Worm (Caenorhabditis elegans) whole organism, mixed stage, embryonic: ENCODE results near the gene C18H7.12.

Experiments used
- M03D4.4 ChIP-seq: sonication (generic microtip); optimal IDR thresholded peaks from 2 replicates; lab custom pipeline; 2017; ENCODE audit warnings: mild to moderate bottlenecking, missing genetic modification characterization, missing compliant biosample characterization
- bed-3 ChIP-seq: fragments of 200-800 bp; sonication (Bioruptor generic); optimal IDR thresholded peaks from 3 replicates; lab custom pipeline; 2018; ENCODE audit warnings: mild to moderate bottlenecking, missing genetic modification characterization, moderate library complexity, missing compliant biosample characterization
- blmp-1 ChIP-seq: fragments of 150-350 bp; optimal IDR thresholded peaks from 2 replicates; lab custom pipeline; 2014; ENCODE audit warnings: missing biosample characterization, missing genetic modification characterization
- ceh-39 ChIP-seq: fragments of 150-350 bp; optimal IDR thresholded peaks from 2 replicates; lab custom pipeline; 2014; ENCODE audit warnings: missing biosample characterization, missing genetic modification characterization
- ceh-43 ChIP-seq: fragments of 200-800 bp; sonication (Bioruptor generic); optimal IDR thresholded peaks from 2 replicates; lab custom pipeline; 2018; ENCODE audit warnings: mild to moderate bottlenecking, missing genetic modification characterization, moderate library complexity, missing compliant biosample characterization
- ceh-83 ChIP-seq: fragments of 200-800 bp; sonication (Bioruptor generic); optimal IDR thresholded peaks from 2 replicates; lab custom pipeline; 2018; ENCODE audit warnings: mild to moderate bottlenecking, missing genetic modification characterization, missing compliant biosample characterization
- ces-1 ChIP-seq: fragments of 150-350 bp; optimal IDR thresholded peaks from 2 replicates; lab custom pipeline; 2014; ENCODE audit warnings: missing biosample characterization, missing genetic modification reagents, missing genetic modification characterization
- cnd-1 ChIP-seq: fragments of 200-800 bp; sonication (Bioruptor generic); optimal IDR thresholded peaks from 2 replicates; lab custom pipeline; 2018; ENCODE audit warnings: mild to moderate bottlenecking, missing genetic modification characterization, missing compliant biosample characterization
- drap-1 ChIP-seq: fragments of 200-800 bp; sonication (Bioruptor generic); optimal IDR thresholded peaks from 3 replicates; lab custom pipeline; 2018; ENCODE audit warnings: mild to moderate bottlenecking, missing genetic modification characterization, missing compliant biosample characterization
- elt-1 ChIP-seq: sonication (generic microtip); optimal IDR thresholded peaks from 2 replicates; lab custom pipeline; 2017; ENCODE audit warnings: missing genetic modification characterization, mild to moderate bottlenecking, missing compliant biosample characterization, antibody characterized with exemption, moderate library complexity, borderline replicate concordance; ENCODE audit not compliant: insufficient read depth
- elt-3 ChIP-seq: fragments of 150-350 bp; optimal IDR thresholded peaks from 2 replicates; lab custom pipeline; 2014; ENCODE audit warnings: missing biosample characterization, missing genetic modification characterization
- flh-1 ChIP-seq: fragments of 200-800 bp; sonication (Bioruptor generic); optimal IDR thresholded peaks from 2 replicates; lab custom pipeline; 2018; ENCODE audit warnings: mild to moderate bottlenecking, missing genetic modification characterization, moderate library complexity, missing compliant biosample characterization
- ham-2 ChIP-seq: fragments of 200-800 bp; sonication (Bioruptor generic); optimal IDR thresholded peaks from 2 replicates; lab custom pipeline; 2018; ENCODE audit warnings: mild to moderate bottlenecking, missing genetic modification characterization, missing compliant biosample characterization
- hlh-1 ChIP-seq: fragments of 150-350 bp; optimal IDR thresholded peaks from 2 replicates; lab custom pipeline; 2014; ENCODE audit warnings: missing biosample characterization, missing genetic modification reagents, missing genetic modification characterization
- lin-13 ChIP-seq: fragments of 150-350 bp; optimal IDR thresholded peaks from 2 replicates; lab custom pipeline; 2014; ENCODE audit warnings: missing biosample characterization, missing genetic modification characterization
- lin-32 ChIP-seq: fragments of 200-800 bp; sonication (Bioruptor generic); optimal IDR thresholded peaks from 2 replicates; lab custom pipeline; 2018; ENCODE audit warnings: mild to moderate bottlenecking, missing genetic modification characterization, missing compliant biosample characterization
- lsy-2 ChIP-seq: fragments of 150-350 bp; optimal IDR thresholded peaks from 2 replicates; lab custom pipeline; 2014; ENCODE audit warnings: missing biosample characterization, missing genetic modification characterization
- mab-5 ChIP-seq: fragments of 150-350 bp; optimal IDR thresholded peaks from 2 replicates; lab custom pipeline; 2014; ENCODE audit warnings: missing biosample characterization, missing genetic modification characterization
- mep-1 ChIP-seq: fragments of 150-350 bp; optimal IDR thresholded peaks from 2 replicates; lab custom pipeline; 2017; ENCODE audit warnings: missing biosample characterization, missing genetic modification reagents, missing genetic modification characterization, inconsistent platforms
- mls-2 ChIP-seq: sonication (generic microtip); optimal IDR thresholded peaks from 2 replicates; lab custom pipeline; 2016; ENCODE audit warnings: mild to moderate bottlenecking, missing genetic modification characterization, moderate library complexity, missing compliant biosample characterization
- nhr-12 ChIP-seq: fragments of 150-350 bp; optimal IDR thresholded peaks from 2 replicates; lab custom pipeline; 2014; ENCODE audit warnings: missing biosample characterization, missing genetic modification characterization
- nhr-2 ChIP-seq: fragments of 150-350 bp; optimal IDR thresholded peaks from 2 replicates; lab custom pipeline; 2014; ENCODE audit warnings: missing biosample characterization, missing genetic modification characterization
- nhr-237 ChIP-seq: fragments of 150-350 bp; optimal IDR thresholded peaks from 2 replicates; lab custom pipeline; 2014; ENCODE audit warnings: missing biosample characterization, missing genetic modification characterization
- nhr-28 ChIP-seq: fragments of 150-350 bp; optimal IDR thresholded peaks from 2 replicates; lab custom pipeline; 2014; ENCODE audit warnings: missing biosample characterization, missing genetic modification characterization
- nhr-76 ChIP-seq: sonication (generic microtip); optimal IDR thresholded peaks from 2 replicates; lab custom pipeline; 2017; ENCODE audit warnings: missing biosample characterization, missing genetic modification characterization
- pha-4 ChIP-seq: fragments of 150-350 bp; optimal IDR thresholded peaks from 2 replicates; lab custom pipeline; 2018; ENCODE audit warnings: missing biosample characterization, missing genetic modification reagents, missing genetic modification characterization
- sem-2 ChIP-seq: fragments of 200-800 bp; sonication (Bioruptor generic); optimal IDR thresholded peaks from 2 replicates; lab custom pipeline; 2018; ENCODE audit warnings: mild to moderate bottlenecking, missing genetic modification characterization, missing compliant biosample characterization
- snpc-4 ChIP-seq: fragments of 150-350 bp; optimal IDR thresholded peaks from 2 replicates; lab custom pipeline; 2014; ENCODE audit warnings: missing biosample characterization, missing genetic modification characterization
- sptf-1 ChIP-seq: sonication (generic microtip); optimal IDR thresholded peaks from 2 replicates; lab custom pipeline; 2017; ENCODE audit warnings: mild to moderate bottlenecking, missing genetic modification characterization, moderate library complexity, missing compliant biosample characterization
- tbx-8 ChIP-seq: fragments of 200-800 bp; sonication (Bioruptor generic); optimal IDR thresholded peaks from 2 replicates; lab custom pipeline; 2018; ENCODE audit warnings: mild to moderate bottlenecking, missing genetic modification characterization, moderate library complexity, missing compliant biosample characterization
- unc-120 ChIP-seq: sonication (generic microtip); optimal IDR thresholded peaks from 2 replicates; lab custom pipeline; 2017; ENCODE audit warnings: missing genetic modification characterization, missing compliant biosample characterization; ENCODE audit not compliant: poor library complexity, severe bottlenecking
- unc-39 ChIP-seq: fragments of 150-350 bp; optimal IDR thresholded peaks from 2 replicates; lab custom pipeline; 2014; ENCODE audit warnings: missing biosample characterization, missing genetic modification characterization
- unc-62 ChIP-seq: fragments of 150-350 bp; optimal IDR thresholded peaks from 2 replicates; lab custom pipeline; 2014; ENCODE audit warnings: missing biosample characterization, missing genetic modification reagents, missing genetic modification characterization
- zip-8 ChIP-seq: fragments of 150-350 bp; optimal IDR thresholded peaks from 2 replicates; lab custom pipeline; 2014; ENCODE audit warnings: missing biosample characterization, missing genetic modification characterization
- ztf-11 ChIP-seq: fragments of 150-350 bp; optimal IDR thresholded peaks from 2 replicates; lab custom pipeline; 2014; ENCODE audit warnings: missing biosample characterization, missing genetic modification characterization

Gene C18H7.12

DNA sequence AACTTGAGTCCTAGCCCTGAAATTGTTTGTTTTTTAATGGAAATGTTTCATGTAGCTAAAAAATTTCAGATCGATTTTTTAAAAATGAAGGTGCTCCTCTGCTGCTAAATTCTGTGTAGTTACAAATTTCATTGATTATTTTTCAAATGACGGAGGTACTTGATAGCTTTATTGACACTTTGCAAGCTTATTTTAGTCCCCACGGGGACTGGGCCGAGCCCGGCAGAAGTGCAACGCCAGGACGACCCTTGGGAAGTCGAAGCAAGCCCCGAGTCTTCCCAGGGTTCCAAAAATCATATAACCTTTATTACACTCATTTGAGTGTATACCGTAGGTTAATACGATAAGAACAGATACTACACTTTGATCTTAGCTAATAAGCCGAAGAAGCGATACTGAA lies 36.2 kb upstream of the C18H7.12 start:
- TF ChIP-seq ceh-83 (no peak), nhr-76 (tag; lab: Kevin White, UChicago) (no peak)

DNA sequence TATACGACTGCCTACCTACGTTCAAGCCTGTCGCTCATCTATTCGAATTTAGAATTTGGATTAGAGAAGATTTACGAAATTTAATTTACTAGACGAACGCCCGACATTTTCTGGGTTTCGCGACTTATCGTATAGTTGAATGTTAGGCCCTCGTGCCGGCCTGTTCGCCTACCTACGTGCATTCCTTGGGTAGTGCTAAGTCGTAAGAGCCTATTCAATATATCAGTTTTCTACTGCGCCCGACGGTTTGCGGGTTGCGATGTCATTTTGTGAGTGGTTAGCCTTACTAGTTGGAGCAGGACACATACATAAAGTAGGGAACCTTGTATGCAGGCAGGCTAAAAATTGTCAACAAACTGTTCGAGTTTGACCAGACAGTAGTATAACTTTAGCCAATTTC lies 35.4 kb upstream of the C18H7.12 start:
- TF ChIP-seq hlh-1 (tag; lab: Kevin White, UChicago) (no peak), nhr-12 (tag; lab: Kevin White, UChicago) (no peak), unc-62 (GFP tag; lab: Kevin White, UChicago) (no peak), bed-3 (GFP tag; lab: Kevin White, UChicago) (no peak), tbx-8 (GFP tag; lab: Kevin White, UChicago) (no peak), nhr-76 (tag; lab: Kevin White, UChicago) (no peak)

DNA sequence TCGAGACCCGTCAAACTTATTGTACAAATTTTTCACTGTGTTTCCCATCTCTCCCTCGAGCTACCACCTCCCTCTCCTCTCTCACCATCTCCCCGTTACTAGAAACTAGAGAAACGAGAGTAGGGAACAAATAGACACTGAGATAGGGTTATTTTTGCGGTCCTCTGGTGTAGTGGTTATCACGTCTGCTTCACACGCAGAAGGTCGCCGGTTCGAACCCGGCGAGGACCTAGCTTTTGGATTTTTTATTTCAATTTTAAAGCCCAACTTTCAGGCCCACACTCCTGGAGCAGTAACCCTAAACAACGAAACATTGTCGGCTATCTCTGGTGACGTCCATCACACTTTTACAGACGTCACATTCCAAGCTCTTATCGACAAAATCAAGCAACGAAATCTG lies 32.7 kb upstream of the C18H7.12 start:
- TF ChIP-seq hlh-1 (tag; lab: Kevin White, UChicago) = no peak
- peak; percentile 86 for TF ChIP-seq M03D4.4 (tag; lab: Kevin White, UChicago)
- TF ChIP-seq elt-1 (tag; lab: Kevin White, UChicago) = no peak
- TF ChIP-seq ztf-11 (tag; lab: Kevin White, UChicago) = peak; percentile 21
- TF ChIP-seq zip-8 (tag; lab: Kevin White, UChicago) = no peak
- no peak for TF ChIP-seq ceh-39 (tag; lab: Kevin White, UChicago)
- peak; percentile 29 for TF ChIP-seq mep-1 (tag; lab: Kevin White, UChicago)
- no peak for TF ChIP-seq snpc-4 (tag; lab: Kevin White, UChicago)
- peak; percentile 82 for TF ChIP-seq drap-1 (GFP tag; lab: Kevin White, UChicago)
- TF ChIP-seq nhr-2 = no peak
- no peak for TF ChIP-seq lin-13 (tag; lab: Kevin White, UChicago)
- TF ChIP-seq lin-32 (GFP tag; lab: Kevin White, UChicago) = peak; percentile 81
- TF ChIP-seq ham-2 (GFP tag; lab: Kevin White, UChicago) = peak; percentile 68
- peak; percentile 69 for TF ChIP-seq bed-3 (GFP tag; lab: Kevin White, UChicago)
- peak; percentile 91 for TF ChIP-seq sptf-1 (tag; lab: Kevin White, UChicago)
- TF ChIP-seq ces-1 (GFP tag; lab: Kevin White, UChicago) = peak; percentile 28
- TF ChIP-seq nhr-28 (tag; lab: Kevin White, UChicago) = peak; percentile 20
- TF ChIP-seq flh-1 (GFP tag; lab: Kevin White, UChicago) = peak; percentile 70
- TF ChIP-seq unc-39 (tag; lab: Kevin White, UChicago) = no peak
- peak; percentile 5 for TF ChIP-seq unc-62 (GFP tag; lab: Kevin White, UChicago)
- no peak for TF ChIP-seq nhr-12 (tag; lab: Kevin White, UChicago)
- peak; percentile 8 for TF ChIP-seq nhr-237
- peak; percentile 2 for TF ChIP-seq lsy-2 (tag; lab: Kevin White, UChicago)
- peak; percentile 76 for TF ChIP-seq unc-120 (tag; lab: Kevin White, UChicago)
- TF ChIP-seq tbx-8 (GFP tag; lab: Kevin White, UChicago) = peak; percentile 72
- peak; percentile 76 for TF ChIP-seq cnd-1 (tag; lab: Kevin White, UChicago)
- TF ChIP-seq mab-5 (tag; lab: Kevin White, UChicago) = no peak
- peak; percentile 74 for TF ChIP-seq ceh-43 (GFP tag; lab: Kevin White, UChicago)
- TF ChIP-seq sem-2 (GFP tag; lab: Kevin White, UChicago) = peak; percentile 61
- peak; percentile 26 for TF ChIP-seq pha-4 (tag; lab: Kevin White, UChicago)
- peak; percentile 85 for TF ChIP-seq ceh-83
- TF ChIP-seq blmp-1 (tag; lab: Kevin White, UChicago) = no peak
- peak; percentile 78 for TF ChIP-seq mls-2 (tag; lab: Kevin White, UChicago)
- no peak for TF ChIP-seq nhr-76 (tag; lab: Kevin White, UChicago)
- TF ChIP-seq elt-3 (tag; lab: Kevin White, UChicago) = no peak

DNA sequence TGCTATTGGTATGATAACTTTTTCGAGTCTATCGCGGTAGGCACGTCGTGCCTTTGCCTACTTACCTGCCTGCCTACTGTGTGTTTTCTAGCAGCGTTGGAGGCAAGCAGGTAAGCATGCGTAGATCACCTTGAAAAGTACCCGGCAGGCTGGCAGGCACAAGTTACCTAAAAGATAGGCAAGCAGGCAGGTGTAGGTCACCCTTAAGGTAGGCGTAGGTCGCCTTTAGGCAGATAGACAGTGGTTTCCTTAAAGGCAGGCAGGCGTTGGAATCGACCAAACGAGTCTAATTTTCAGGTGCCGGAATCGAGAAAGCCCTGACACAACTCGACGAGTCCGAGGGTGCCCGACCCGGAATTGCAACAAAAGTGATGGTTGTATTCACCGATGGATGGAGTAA lies 32.1 kb upstream of the C18H7.12 start:
- TF ChIP-seq nhr-12 (tag; lab: Kevin White, UChicago) = no peak
- TF ChIP-seq drap-1 (GFP tag; lab: Kevin White, UChicago) = no peak
- TF ChIP-seq lin-32 (GFP tag; lab: Kevin White, UChicago) = no peak
- no peak for TF ChIP-seq sptf-1 (tag; lab: Kevin White, UChicago)
